Comparison of ENCODE assay signal across 1 fruit fly cellular context in genomic region chr3L:8073370-8073769, dm6.
TF ChIP-seq lines count a peak whose summit lies in the region.

No protein-coding gene starts in this region.

TF ChIP-seq in whole organism, embryonic, 481 proteins besides CTCF, POLR2A, EP300 and RAD21 (continued from another document):
- TF ChIP-seq Meics (GFP tag; optimal IDR thresholded peaks at IDR 0.05; lab: Kevin White, UChicago) (peak; percentile 24), grn (GFP tag; optimal IDR thresholded peaks at IDR 0.05; lab: Kevin White, UChicago) (peak; percentile 97), Eip74EF (GFP tag; optimal IDR thresholded peaks at IDR 0.05; lab: Kevin White, UChicago) (no peak), CG2678 (tag; optimal IDR thresholded peaks at IDR 0.05; lab: Kevin White, UChicago) (peak; percentile 23), CG15514 (GFP tag; optimal IDR thresholded peaks at IDR 0.05; lab: Kevin White, UChicago) (no peak), Sox100B (GFP tag; optimal IDR thresholded peaks at IDR 0.05; lab: Kevin White, UChicago) (peak; percentile 4), zfh2 (GFP tag; optimal IDR thresholded peaks at IDR 0.05; lab: Kevin White, UChicago) (peak; percentile 18), D19A (tag; optimal IDR thresholded peaks at IDR 0.05; lab: Kevin White, UChicago) (peak; percentile 78), CG9609 (GFP tag; optimal IDR thresholded peaks at IDR 0.05; lab: Kevin White, UChicago) (no peak), CG43689 (GFP tag; IDR thresholded peaks at IDR 0.05; lab: Robert Waterston, UW) (no peak), mirr (GFP tag; optimal IDR thresholded peaks at IDR 0.05; lab: Kevin White, UChicago) (peak; percentile 9), CG13296 (GFP tag; optimal IDR thresholded peaks at IDR 0.05; lab: Kevin White, UChicago) (no peak), H2.0 (GFP tag; IDR thresholded peaks at IDR 0.05; lab: Robert Waterston, UW) (no peak), dpn (GFP tag; optimal IDR thresholded peaks at IDR 0.05; lab: Kevin White, UChicago) (no peak), B-H1 (GFP tag; IDR thresholded peaks at IDR 0.05; lab: Robert Waterston, UW) (no peak), gfzf (GFP tag; optimal IDR thresholded peaks at IDR 0.05; lab: Kevin White, UChicago) (no peak), CG18262 (tag; optimal IDR thresholded peaks at IDR 0.05; lab: Kevin White, UChicago) (no peak), slbo (GFP tag; IDR thresholded peaks at IDR 0.05; lab: Robert Waterston, UW) (0 out of 2 replicates have a peak, but pooled peaks have one; percentile 5), Neu2 (GFP tag; optimal IDR thresholded peaks at IDR 0.05; lab: Kevin White, UChicago; ENCODE audit: borderline replicate concordance) (no peak), CG17385 (GFP tag; optimal IDR thresholded peaks at IDR 0.05; lab: Kevin White, UChicago) (no peak), ind (GFP tag; optimal IDR thresholded peaks at IDR 0.05; lab: Kevin White, UChicago) (no peak), dmrt99B (tag; optimal IDR thresholded peaks at IDR 0.05; lab: Kevin White, UChicago) (no peak), sens (GFP tag; lab: Kevin White, UChicago) (peak; percentile 57), dan (GFP tag; IDR thresholded peaks at IDR 0.05; lab: Robert Waterston, UW) (no peak), gro (GFP tag; optimal IDR thresholded peaks at IDR 0.05; lab: Kevin White, UChicago) (no peak), chinmo (GFP tag; IDR thresholded peaks at IDR 0.05; lab: Robert Waterston, UW; ENCODE audit: partially characterized antibody) (no peak), Med (GFP tag; lab: Kevin White, UChicago) (peak; percentile 31), CoRest (tag; optimal IDR thresholded peaks at IDR 0.05; lab: Kevin White, UChicago) (peak; percentile 6), grau (tag; optimal IDR thresholded peaks at IDR 0.05; lab: Kevin White, UChicago) (peak; percentile 28), schlank (tag; optimal IDR thresholded peaks at IDR 0.05; lab: Kevin White, UChicago) (no peak), zen2 (GFP tag; IDR thresholded peaks at IDR 0.05; lab: Robert Waterston, UW; ENCODE audit: partially characterized antibody) (no peak), Vsx1 (GFP tag; optimal IDR thresholded peaks at IDR 0.05; lab: Kevin White, UChicago) (peak; percentile 61), tll (GFP tag; optimal IDR thresholded peaks at IDR 0.05; lab: Kevin White, UChicago) (no peak), CG3847 (GFP tag; IDR thresholded peaks at IDR 0.05; lab: Robert Waterston, UW) (no peak), CG9215 (GFP tag; IDR thresholded peaks at IDR 0.05; lab: Robert Waterston, UW) (no peak), CG8290 (GFP tag; optimal IDR thresholded peaks at IDR 0.05; lab: Kevin White, UChicago) (no peak), CG8290 (tag; optimal IDR thresholded peaks at IDR 0.05; lab: Kevin White, UChicago) (peak in 1 of 2 experiments; percentile 42), CG9817 (tag; optimal IDR thresholded peaks at IDR 0.05; lab: Kevin White, UChicago) (peak; percentile 2), hkb (optimal IDR thresholded peaks at IDR 0.05; lab: Kevin White, UChicago) (no peak), hkb (GFP tag; IDR thresholded peaks at IDR 0.05; lab: Robert Waterston, UW) (no peak), NFAT (GFP tag; IDR thresholded peaks at IDR 0.05; lab: Robert Waterston, UW) (no peak), GATAe (GFP tag; conservative IDR thresholded peaks at IDR 0.05; lab: Robert Waterston, UW) (peak; percentile 33), lmd (GFP tag; IDR thresholded peaks at IDR 0.05; lab: Robert Waterston, UW) (no peak), Drgx (GFP tag; IDR thresholded peaks at IDR 0.05; lab: Robert Waterston, UW) (no peak), psq (GFP tag; optimal IDR thresholded peaks at IDR 0.05; lab: Kevin White, UChicago) (no peak), Fer2 (tag; optimal IDR thresholded peaks at IDR 0.05; lab: Kevin White, UChicago) (no peak), tio (GFP tag; optimal IDR thresholded peaks at IDR 0.05; lab: Kevin White, UChicago) (peak; percentile 1), Nf-YB (GFP tag; optimal IDR thresholded peaks at IDR 0.05; lab: Kevin White, UChicago) (no peak), pnt (GFP tag; optimal IDR thresholded peaks at IDR 0.05; lab: Kevin White, UChicago) (no peak), al (GFP tag; IDR thresholded peaks at IDR 0.05; lab: Robert Waterston, UW) (peak; percentile 26; the same call in 1 of the 2 replicates), ham (GFP tag; IDR thresholded peaks at IDR 0.05; lab: Robert Waterston, UW) (no peak), CrebB (tag; optimal IDR thresholded peaks at IDR 0.05; lab: Kevin White, UChicago) (no peak), HLH4C (GFP tag; IDR thresholded peaks at IDR 0.05; lab: Robert Waterston, UW; ENCODE audit: partially characterized antibody) (no peak), Sox102F (GFP tag; optimal IDR thresholded peaks at IDR 0.05; lab: Kevin White, UChicago) (peak; percentile 9), Sry-β (GFP tag; optimal IDR thresholded peaks at IDR 0.05; lab: Kevin White, UChicago) (no peak), kay (GFP tag; optimal IDR thresholded peaks at IDR 0.05; lab: Kevin White, UChicago) (no peak), Hr51 (GFP tag; optimal IDR thresholded peaks at IDR 0.05; lab: Kevin White, UChicago) (no peak), CG4820 (GFP tag; optimal IDR thresholded peaks at IDR 0.05; lab: Kevin White, UChicago) (no peak), corto (GFP tag; optimal IDR thresholded peaks at IDR 0.05; lab: Kevin White, UChicago) (no peak)
